Fruit fly (Drosophila melanogaster) whole organism, embryonic: Measurements from ENCODE around the gene sff.

Experiments
- B-H2 ChIP-seq: fragments of 200-800 bp; sonication (Bioruptor generic); optimal IDR thresholded peaks from 2 replicates; lab custom pipeline; 2018; ENCODE audit warnings: missing biosample characterization, mild to moderate bottlenecking, missing genetic modification characterization
- C15 ChIP-seq: fragments of 200-800 bp; sonication (Bioruptor generic); IDR thresholded peaks from 3 replicates; pipeline ENCODE4 v1.3.6; 2022; ENCODE audit warnings: missing biosample characterization, missing genetic modification characterization
- CG11085 ChIP-seq: fragments of 200-800 bp; sonication (Bioruptor generic); IDR thresholded peaks from 2 replicates; pipeline ENCODE4 v1.3.6; 2022; ENCODE audit warnings: missing biosample characterization, missing genetic modification characterization
- CG12299 ChIP-seq: fragments of 200-800 bp; sonication (Bioruptor generic); optimal IDR thresholded peaks from 2 replicates; lab custom pipeline; 2018; ENCODE audit warnings: missing biosample characterization, mild to moderate bottlenecking, missing genetic modification characterization
- CG12659 ChIP-seq: fragments of 200-800 bp; sonication (Bioruptor generic); optimal IDR thresholded peaks from 3 replicates; lab custom pipeline; 2017; ENCODE audit warnings: mild to moderate bottlenecking, missing biosample characterization, missing genetic modification reagents, missing genetic modification characterization
- CG12744 ChIP-seq: fragments of 200-800 bp; sonication (Bioruptor generic); optimal IDR thresholded peaks from 2 replicates; lab custom pipeline; 2016; ENCODE audit warnings: missing biosample characterization, missing genetic modification characterization
- CG15269 ChIP-seq: fragments of 200-800 bp; sonication (Bioruptor generic); optimal IDR thresholded peaks from 2 replicates; lab custom pipeline; 2018; ENCODE audit warnings: missing biosample characterization, mild to moderate bottlenecking, missing genetic modification characterization, moderate library complexity
- CG15696 ChIP-seq: fragments of 200-800 bp; sonication (Bioruptor generic); optimal IDR thresholded peaks from 2 replicates; lab custom pipeline; 2019; ENCODE audit warnings: missing biosample characterization, mild to moderate bottlenecking, missing genetic modification characterization, moderate library complexity
- CG17612 ChIP-seq: fragments of 200-800 bp; sonication (Bioruptor generic); IDR thresholded peaks from 2 replicates; pipeline ENCODE4 v1.3.6; 2022; ENCODE audit warnings: missing biosample characterization, missing genetic modification characterization
- CG18764 ChIP-seq: fragments of 200-800 bp; sonication (Bioruptor generic); optimal IDR thresholded peaks from 3 replicates; lab custom pipeline; 2016; ENCODE audit warnings: missing biosample characterization, missing genetic modification characterization
- CG32772 ChIP-seq: fragments of 200-800 bp; sonication (Bioruptor generic); IDR thresholded peaks from 2 replicates; pipeline ENCODE4 v1.3.6; 2022; ENCODE audit warnings: missing biosample characterization, missing genetic modification characterization
- CG34224 ChIP-seq: fragments of 200-800 bp; sonication (Bioruptor generic); IDR thresholded peaks from 3 replicates; pipeline ENCODE4 v1.3.6; 2022; ENCODE audit warnings: missing biosample characterization, missing genetic modification characterization; ENCODE audit not compliant: partially characterized antibody
- CG34376 ChIP-seq: fragments of 200-800 bp; sonication (Bioruptor generic); optimal IDR thresholded peaks from 2 replicates; lab custom pipeline; 2018; ENCODE audit warnings: missing biosample characterization, mild to moderate bottlenecking, missing genetic modification characterization
- CG43689 ChIP-seq: fragments of 200-800 bp; sonication (Bioruptor generic); IDR thresholded peaks from 2 replicates; pipeline ENCODE4 v1.3.6; 2022; ENCODE audit warnings: missing biosample characterization, missing genetic modification characterization
- CG4404 ChIP-seq: fragments of 200-800 bp; sonication (Bioruptor generic); IDR thresholded peaks from 2 replicates; pipeline ENCODE4 v1.3.6; 2022; ENCODE audit warnings: missing biosample characterization, missing genetic modification characterization
- CG4820 ChIP-seq: fragments of 200-800 bp; sonication (Bioruptor generic); optimal IDR thresholded peaks from 3 replicates; lab custom pipeline; 2016; ENCODE audit warnings: missing biosample characterization, missing genetic modification characterization
- CG6765 ChIP-seq: fragments of 200-800 bp; sonication (Bioruptor generic); optimal IDR thresholded peaks from 3 replicates; lab custom pipeline; 2017; ENCODE audit warnings: missing biosample characterization, mild to moderate bottlenecking, missing genetic modification characterization
- CG7963 ChIP-seq: fragments of 200-800 bp; sonication (Bioruptor generic); IDR thresholded peaks from 3 replicates; pipeline ENCODE4 v1.3.6; 2022; ENCODE audit warnings: missing biosample characterization, missing genetic modification characterization; ENCODE audit not compliant: partially characterized antibody
- CG8290 ChIP-seq, 3 experiments: fragments of 200-800 bp; sonication (Bioruptor generic); optimal IDR thresholded peaks; 2 replicates each; lab custom pipeline; 2016 to 2019; ENCODE audit warnings: missing biosample characterization in 3 of 3, missing genetic modification characterization in 3 of 3, mild to moderate bottlenecking in 2 of 3, moderate library complexity in 1 of 3
- CG8478 ChIP-seq: fragments of >200 bp; optimal IDR thresholded peaks from 2 replicates; lab custom pipeline; 2018
- CG8944 ChIP-seq: fragments of 200-800 bp; sonication (Bioruptor generic); optimal IDR thresholded peaks from 3 replicates; lab custom pipeline; 2016; ENCODE audit warnings: missing biosample characterization, missing genetic modification characterization
- CG9727 ChIP-seq: fragments of 200-800 bp; sonication (Bioruptor generic); optimal IDR thresholded peaks from 3 replicates; lab custom pipeline; 2017; ENCODE audit warnings: missing biosample characterization, mild to moderate bottlenecking, missing genetic modification characterization
- CG9876 ChIP-seq: fragments of 200-800 bp; sonication (Bioruptor generic); optimal IDR thresholded peaks from 2 replicates; lab custom pipeline; 2016; ENCODE audit warnings: missing biosample characterization, missing genetic modification characterization
- Dad ChIP-seq: fragments of 200-800 bp; sonication (Bioruptor generic); optimal IDR thresholded peaks from 3 replicates; lab custom pipeline; 2016; ENCODE audit warnings: missing biosample characterization, missing genetic modification characterization
- Dp ChIP-seq: fragments of 200-800 bp; sonication (Bioruptor generic); optimal IDR thresholded peaks from 2 replicates; lab custom pipeline; 2018; ENCODE audit warnings: missing biosample characterization, mild to moderate bottlenecking, missing genetic modification characterization, moderate library complexity
- Dref ChIP-seq: fragments of 200-800 bp; sonication (Bioruptor generic); IDR thresholded peaks from 2 replicates; pipeline ENCODE4 v1.3.6; 2022; ENCODE audit warnings: missing biosample characterization, missing genetic modification characterization
- E2f2 ChIP-seq: fragments of 200-800 bp; sonication (Bioruptor generic); IDR thresholded peaks from 2 replicates; pipeline ENCODE4 v1.3.6; 2022; ENCODE audit warnings: missing biosample characterization, missing genetic modification characterization
- HmgZ ChIP-seq: fragments of 200-800 bp; sonication (Bioruptor generic); optimal IDR thresholded peaks from 2 replicates; lab custom pipeline; 2018; ENCODE audit warnings: missing biosample characterization, mild to moderate bottlenecking, missing genetic modification characterization
- Neu2 ChIP-seq: fragments of 200-800 bp; sonication (Bioruptor generic); optimal IDR thresholded peaks from 3 replicates; lab custom pipeline; 2016; ENCODE audit warnings: missing biosample characterization, missing genetic modification characterization, borderline replicate concordance
- Oaz ChIP-seq: fragments of 200-800 bp; sonication (Bioruptor generic); IDR thresholded peaks from 2 replicates; pipeline ENCODE4 v1.3.6; 2022; ENCODE audit warnings: missing biosample characterization, missing genetic modification characterization
- Oli ChIP-seq: fragments of 200-800 bp; sonication (Bioruptor generic); optimal IDR thresholded peaks from 2 replicates; lab custom pipeline; 2018; ENCODE audit warnings: missing biosample characterization, mild to moderate bottlenecking, missing genetic modification characterization, moderate library complexity
- amos ChIP-seq: fragments of 200-800 bp; sonication (Bioruptor generic); IDR thresholded peaks from 2 replicates; pipeline ENCODE4 v1.3.6; 2022; ENCODE audit warnings: missing biosample characterization, missing genetic modification characterization; ENCODE audit not compliant: partially characterized antibody
- emc ChIP-seq: fragments of 200-800 bp; sonication (Bioruptor generic); optimal IDR thresholded peaks from 2 replicates; lab custom pipeline; 2016; ENCODE audit warnings: missing biosample characterization, missing genetic modification characterization
- fd96Cb ChIP-seq: fragments of 200-800 bp; sonication (Bioruptor generic); optimal IDR thresholded peaks from 2 replicates; lab custom pipeline; 2018; ENCODE audit warnings: missing biosample characterization, mild to moderate bottlenecking, missing genetic modification characterization, moderate library complexity
- gcm ChIP-seq: fragments of 200-800 bp; sonication (Bioruptor generic); optimal IDR thresholded peaks from 2 replicates; lab custom pipeline; 2019; ENCODE audit warnings: missing biosample characterization, mild to moderate bottlenecking, missing genetic modification characterization, moderate library complexity
- gsb ChIP-seq: fragments of 200-800 bp; sonication (Bioruptor generic); IDR thresholded peaks from 2 replicates; pipeline ENCODE4 v1.3.6; 2022; ENCODE audit warnings: missing biosample characterization, missing genetic modification characterization
- inv ChIP-seq: fragments of 200-800 bp; sonication (Bioruptor generic); IDR thresholded peaks from 2 replicates; pipeline ENCODE4 v1.3.6; 2022; ENCODE audit warnings: missing biosample characterization, missing genetic modification characterization; ENCODE audit not compliant: partially characterized antibody
- mirr ChIP-seq: fragments of 200-800 bp; sonication (Bioruptor generic); optimal IDR thresholded peaks from 3 replicates; lab custom pipeline; 2018; ENCODE audit warnings: missing biosample characterization, mild to moderate bottlenecking, missing genetic modification characterization
- nerfin-1 ChIP-seq: fragments of 200-800 bp; sonication (Bioruptor generic); optimal IDR thresholded peaks from 3 replicates; lab custom pipeline; 2019; ENCODE audit warnings: missing biosample characterization, mild to moderate bottlenecking, missing genetic modification characterization, moderate library complexity
- nmo ChIP-seq: fragments of 200-800 bp; sonication (Bioruptor generic); optimal IDR thresholded peaks from 2 replicates; lab custom pipeline; 2018; ENCODE audit warnings: missing biosample characterization, mild to moderate bottlenecking, missing genetic modification characterization, moderate library complexity
- p53 ChIP-seq: fragments of 200-800 bp; sonication (Bioruptor generic); optimal IDR thresholded peaks from 2 replicates; lab custom pipeline; 2016; ENCODE audit warnings: missing biosample characterization, missing genetic modification characterization
- pros ChIP-seq: fragments of 200-800 bp; sonication (Bioruptor generic); optimal IDR thresholded peaks from 3 replicates; lab custom pipeline; 2019; ENCODE audit warnings: missing biosample characterization, mild to moderate bottlenecking, missing genetic modification characterization, moderate library complexity
- row ChIP-seq: fragments of 200-800 bp; sonication (Bioruptor generic); IDR thresholded peaks from 3 replicates; pipeline ENCODE4 v1.3.6; 2022; ENCODE audit warnings: missing biosample characterization, missing genetic modification characterization
- sens ChIP-seq: fragments of 200-800 bp; sonication (Bioruptor generic); peaks from one replicate; lab custom pipeline; 2016; ENCODE audit warnings: missing biosample characterization, missing genetic modification characterization
- seq ChIP-seq: fragments of 200-800 bp; sonication (Bioruptor generic); IDR thresholded peaks from 2 replicates; pipeline ENCODE4 v1.3.6; 2022; ENCODE audit warnings: missing biosample characterization, missing genetic modification characterization
- sna ChIP-seq: fragments of 200-800 bp; sonication (Bioruptor generic); IDR thresholded peaks from 2 replicates; pipeline ENCODE4 v1.3.6; 2022; ENCODE audit warnings: missing biosample characterization, missing genetic modification characterization; ENCODE audit not compliant: partially characterized antibody
- stwl ChIP-seq: fragments of 200-800 bp; sonication (Bioruptor generic); optimal IDR thresholded peaks from 3 replicates; lab custom pipeline; 2018; ENCODE audit warnings: missing biosample characterization, mild to moderate bottlenecking, missing genetic modification characterization, moderate library complexity
- sug ChIP-seq: fragments of 200-800 bp; optimal IDR thresholded peaks from 2 replicates; lab custom pipeline; 2019; ENCODE audit warnings: missing biosample characterization, mild to moderate bottlenecking, missing genetic modification characterization, moderate library complexity

The sff gene

DNA sequence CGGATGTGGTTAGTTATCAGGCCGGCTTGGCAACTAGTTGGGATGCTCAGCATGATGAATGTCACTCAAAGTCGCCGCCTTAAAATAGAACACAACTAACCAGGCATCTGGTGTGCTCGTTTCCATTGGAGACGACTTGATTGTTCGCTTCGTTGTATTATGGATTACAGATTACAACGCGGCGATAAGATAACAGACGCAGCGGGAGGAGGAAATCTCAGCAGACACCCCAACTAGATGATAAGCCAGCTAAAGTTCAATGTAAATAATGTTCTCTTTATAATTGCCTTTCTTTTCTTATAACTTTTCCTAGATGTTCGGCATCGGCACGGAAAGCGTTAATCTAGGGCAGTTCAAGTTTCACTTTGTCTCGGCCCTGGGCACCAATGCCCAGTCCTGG is 44.0 kb upstream of the sff start:
- TF ChIP-seq mirr (GFP tag; lab: Kevin White, UChicago) (peak; percentile 1), gsb (GFP tag; lab: Robert Waterston, UW) (no peak), Dad (GFP tag; lab: Kevin White, UChicago) (no peak), CG9727 (GFP tag; lab: Kevin White, UChicago) (no peak), sug (peak; percentile 59), CG8478 (lab: Kevin White, UChicago) (no peak), CG4820 (no peak), pros (GFP tag; lab: Kevin White, UChicago) (peak; percentile 23), emc (GFP tag; lab: Kevin White, UChicago) (no peak), Oli (tag; lab: Kevin White, UChicago) (no peak), nerfin-1 (tag; lab: Kevin White, UChicago) (no peak), CG34376 (GFP tag; lab: Kevin White, UChicago) (peak; percentile 51), seq (GFP tag; lab: Robert Waterston, UW) (no peak), CG18764 (GFP tag; lab: Kevin White, UChicago) (no peak), HmgZ (tag; lab: Kevin White, UChicago) (no peak), CG9876 (GFP tag; lab: Kevin White, UChicago) (no peak), CG12299 (no peak), B-H2 (no peak), sens (GFP tag; lab: Kevin White, UChicago) (no peak), gcm (no peak), CG8290 (GFP tag; optimal IDR thresholded peaks at IDR 0.05; lab: Kevin White, UChicago) (no peak), CG8290 (tag; optimal IDR thresholded peaks at IDR 0.05; lab: Kevin White, UChicago) (no peak), CG32772 (GFP tag; lab: Robert Waterston, UW) (no peak)

DNA sequence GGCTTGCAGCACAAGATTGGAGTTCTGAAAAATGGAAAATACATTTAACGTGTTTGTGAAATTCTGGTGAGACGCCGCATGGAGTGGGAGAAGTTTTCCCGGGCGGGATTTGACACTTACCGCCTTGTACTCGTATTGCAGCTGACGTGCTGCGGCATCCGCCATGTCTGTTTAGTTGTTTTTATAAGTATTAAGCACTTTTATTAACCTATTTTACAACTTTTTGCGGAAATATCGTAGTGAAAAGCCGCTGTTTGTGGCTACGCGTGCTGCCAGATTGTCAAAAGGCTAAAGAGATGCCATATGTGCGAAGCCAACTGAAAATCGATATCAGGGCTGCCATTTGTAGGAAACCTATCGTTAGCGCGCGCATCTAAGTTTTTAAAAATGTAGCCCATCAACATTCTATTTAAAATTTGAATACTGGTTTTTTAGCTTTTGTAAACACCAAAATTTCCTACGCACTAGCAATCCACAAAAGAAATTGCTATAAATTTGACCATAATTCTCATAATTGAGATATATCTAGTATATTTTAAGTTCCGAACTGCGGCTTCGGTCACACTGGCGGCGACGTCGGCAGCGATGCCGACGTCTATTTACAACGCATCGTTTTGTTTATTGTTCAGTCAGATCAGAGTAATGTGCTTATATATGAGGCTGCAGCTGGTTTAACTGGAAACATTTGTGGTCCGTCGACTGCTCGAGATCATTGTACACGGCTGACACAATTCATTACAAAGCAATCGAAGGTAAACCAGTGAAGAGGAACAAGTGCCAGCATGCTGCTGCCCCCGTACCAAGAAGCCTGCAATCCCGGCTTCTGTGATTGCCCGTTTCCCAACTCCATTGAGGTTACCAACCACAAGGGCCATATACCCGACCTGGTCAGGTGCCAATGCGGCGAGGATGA is 43.2 kb upstream of the sff start, which contains the start of the genes Brr2 and CG10516:
Gene Brr2 (minus strand): TSS at position 285 of the 913 bp plus-strand sequence.
Gene CG10516 (plus strand): TSS at position 617 of the 913 bp plus-strand sequence.
- 0 out of 2 replicates have a peak, but pooled peaks have one; percentile 32 for TF ChIP-seq sna (GFP tag; lab: Robert Waterston, UW)
- TF ChIP-seq inv (GFP tag; lab: Robert Waterston, UW) = no peak
- TF ChIP-seq CG15269 (tag; lab: Kevin White, UChicago) = no peak
- no peak for TF ChIP-seq CG11085
- TF ChIP-seq Dp (GFP tag; lab: Kevin White, UChicago) = peak; percentile 86
- TF ChIP-seq C15 (GFP tag; lab: Robert Waterston, UW) = no peak
- no peak for TF ChIP-seq CG12744 (GFP tag; lab: Kevin White, UChicago)
- TF ChIP-seq CG8944 = no peak
- TF ChIP-seq Oaz = no peak
- TF ChIP-seq E2f2 (GFP tag; lab: Robert Waterston, UW) = peak; percentile 94
- no peak for TF ChIP-seq CG17612 (GFP tag; lab: Robert Waterston, UW)
- TF ChIP-seq row = peak; percentile 46; the same call in 2 of the 3 replicates
- no peak for TF ChIP-seq CG4404 (GFP tag; lab: Robert Waterston, UW)
- peak; percentile 23 for TF ChIP-seq p53 (GFP tag; lab: Kevin White, UChicago)
- TF ChIP-seq nmo (GFP tag; lab: Kevin White, UChicago) = peak; percentile 74
- TF ChIP-seq amos = 0 out of 2 replicates have a peak, but pooled peaks have one; percentile 35
- no peak for TF ChIP-seq Neu2 (GFP tag; lab: Kevin White, UChicago)
- TF ChIP-seq CG7963 (GFP tag; lab: Robert Waterston, UW) = 0 out of 3 replicates have a peak, but pooled peaks have one; percentile 45
- peak; percentile 60 for TF ChIP-seq stwl
- peak; percentile 27; the same call in 1 of the 3 replicates for TF ChIP-seq CG34224
- no peak for TF ChIP-seq CG43689
- TF ChIP-seq HmgZ (tag; lab: Kevin White, UChicago) = peak; percentile 50
- TF ChIP-seq fd96Cb (tag; lab: Kevin White, UChicago) = no peak
- TF ChIP-seq CG6765 (GFP tag; lab: Kevin White, UChicago) = no peak
- TF ChIP-seq Dref = peak; percentile 79
- TF ChIP-seq CG12659 (GFP tag; lab: Kevin White, UChicago) = peak; percentile 67
- TF ChIP-seq CG15696 (tag; lab: Kevin White, UChicago) = peak; percentile 29
